Fruit fly (Drosophila melanogaster): Measurements from ENCODE around the gene CG43638.

The CG43638 gene

DNA sequence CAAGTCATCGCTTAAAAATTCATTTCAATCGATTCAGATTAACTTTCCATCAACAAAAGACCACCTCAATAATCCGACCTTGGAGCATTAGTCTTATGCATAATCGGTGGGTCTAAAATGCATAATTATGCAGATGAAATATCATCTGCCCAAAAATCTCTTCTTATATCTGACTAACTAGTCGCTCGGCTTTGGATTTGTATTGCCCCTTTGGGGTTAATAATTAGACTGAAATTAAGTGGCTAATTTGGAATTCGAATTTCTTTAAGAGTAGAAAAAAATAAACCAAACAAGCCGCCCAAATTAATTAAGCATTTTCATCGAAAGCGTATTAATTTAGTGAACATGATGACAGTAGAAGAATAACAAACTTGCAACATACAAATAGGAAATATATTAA is 7.7 kb upstream of the CG43638 start:
- no peak for TF ChIP-seq CTCF (optimal IDR thresholded peaks at IDR 0.05)
- no peak for TF ChIP-seq CG8478 (optimal IDR thresholded peaks at IDR 0.05)

DNA sequence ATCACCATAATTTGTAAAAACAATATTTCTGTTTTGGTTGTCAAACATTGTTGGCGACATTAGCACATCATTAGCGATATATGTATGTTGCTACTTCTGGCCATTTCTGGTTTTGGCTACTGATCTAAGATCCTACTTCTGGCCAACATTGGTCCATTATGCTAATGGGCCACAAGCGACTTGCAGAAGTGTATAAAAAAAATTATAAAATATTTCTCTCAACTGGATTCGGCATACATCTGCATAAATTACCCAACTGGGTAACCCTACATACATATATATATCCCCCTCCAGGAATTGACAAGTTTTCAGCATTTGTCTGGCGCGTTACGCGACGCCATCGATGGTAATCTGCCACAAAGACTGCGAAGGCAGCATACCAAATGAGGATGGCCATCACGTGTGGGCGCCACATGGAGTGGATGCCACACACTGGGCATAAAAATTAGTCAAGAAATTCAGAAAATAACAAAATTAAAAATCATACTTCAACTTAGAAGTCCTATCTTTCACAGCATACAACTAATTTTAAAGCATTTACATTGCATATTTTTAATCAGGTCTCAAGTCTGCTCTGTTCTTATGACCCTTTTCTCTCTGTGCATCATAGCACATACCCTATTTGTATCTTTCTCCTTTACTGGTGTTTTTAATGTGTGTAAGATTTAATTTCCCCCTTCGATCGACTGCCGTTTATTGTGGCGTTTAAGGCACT is 6.8 kb upstream of the CG43638 start:
- TF ChIP-seq CG8478 (optimal IDR thresholded peaks at IDR 0.05) (no peak), CTCF (optimal IDR thresholded peaks at IDR 0.05) (no peak)

DNA sequence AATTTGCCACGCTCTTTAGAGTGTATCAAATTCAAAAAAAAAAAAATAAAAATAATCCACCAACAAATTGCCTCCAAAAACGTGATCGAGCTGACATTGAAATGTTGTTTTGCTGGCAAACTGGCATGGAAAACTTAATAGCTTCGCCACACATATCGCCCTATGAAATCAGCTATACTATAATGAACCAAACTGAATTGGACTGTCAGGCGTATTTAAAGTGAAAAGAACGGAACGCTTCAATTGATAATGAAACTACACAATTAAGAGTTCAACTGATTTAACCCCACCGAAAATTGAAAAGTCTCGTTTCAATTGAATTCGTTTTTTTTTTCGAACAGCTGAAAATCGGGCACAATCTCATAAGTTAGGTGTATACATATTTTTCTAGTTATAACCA is 5.3 kb upstream of the CG43638 start:
- TF ChIP-seq CTCF (optimal IDR thresholded peaks at IDR 0.05) (no peak), CG8478 (optimal IDR thresholded peaks at IDR 0.05) (no peak)

DNA sequence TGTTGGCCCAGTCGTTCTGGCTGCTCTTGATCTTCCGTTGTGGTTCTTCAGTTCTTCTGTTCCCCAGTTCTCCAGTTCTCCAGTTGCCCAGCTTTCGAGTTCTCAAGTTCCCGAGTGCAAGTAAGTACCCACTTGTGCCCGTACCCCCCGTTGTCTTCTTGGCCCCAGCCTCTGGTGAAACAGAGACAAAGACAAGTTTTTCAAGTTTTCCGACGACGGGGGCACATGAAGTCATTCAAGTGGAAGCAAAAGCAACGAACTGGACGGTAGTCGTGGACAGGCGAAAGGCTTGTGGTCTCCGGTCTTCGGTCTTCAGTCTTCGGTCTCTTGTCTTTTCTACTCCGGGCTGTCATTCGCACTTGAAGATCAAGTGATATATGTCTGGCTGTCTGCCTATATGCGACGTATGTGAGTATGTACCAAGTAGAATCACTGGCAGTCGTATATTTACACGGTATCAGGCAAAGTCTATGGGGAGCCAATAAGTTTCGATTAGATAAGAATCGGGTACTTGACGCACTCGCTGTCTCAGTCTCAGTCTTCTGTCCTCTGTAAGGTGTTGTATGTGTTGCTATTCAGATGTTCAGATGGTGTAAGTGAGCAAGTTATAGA is 4.0 kb upstream of the CG43638 start:
- TF ChIP-seq CTCF (optimal IDR thresholded peaks at IDR 0.05) (no peak), CG8478 (optimal IDR thresholded peaks at IDR 0.05) (no peak)

DNA sequence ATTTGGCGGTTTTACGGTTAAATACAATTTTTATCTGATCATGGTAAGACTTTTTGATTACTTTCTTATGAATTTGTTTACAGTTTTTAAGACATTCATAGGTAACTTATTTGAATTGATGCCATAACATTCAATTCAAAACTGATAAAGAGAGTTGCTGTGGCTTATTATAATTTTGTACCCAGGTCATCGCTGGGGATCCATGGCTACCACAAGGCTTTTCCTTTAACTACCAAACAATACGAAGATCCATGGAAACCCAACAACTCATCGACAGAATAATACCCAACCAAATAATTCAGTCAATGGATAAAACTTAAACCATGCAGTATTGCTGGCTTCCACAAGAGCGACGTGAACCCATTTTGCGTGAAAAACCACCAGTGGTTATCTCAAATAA is 2.3 kb upstream of the CG43638 start, which contains the start of gene CG6793:
CG6793 (plus strand) TSS at position 301 of the 400 bp plus-strand sequence.
- no peak for TF ChIP-seq CTCF (optimal IDR thresholded peaks at IDR 0.05)
- TF ChIP-seq CG8478 (optimal IDR thresholded peaks at IDR 0.05) = no peak

DNA sequence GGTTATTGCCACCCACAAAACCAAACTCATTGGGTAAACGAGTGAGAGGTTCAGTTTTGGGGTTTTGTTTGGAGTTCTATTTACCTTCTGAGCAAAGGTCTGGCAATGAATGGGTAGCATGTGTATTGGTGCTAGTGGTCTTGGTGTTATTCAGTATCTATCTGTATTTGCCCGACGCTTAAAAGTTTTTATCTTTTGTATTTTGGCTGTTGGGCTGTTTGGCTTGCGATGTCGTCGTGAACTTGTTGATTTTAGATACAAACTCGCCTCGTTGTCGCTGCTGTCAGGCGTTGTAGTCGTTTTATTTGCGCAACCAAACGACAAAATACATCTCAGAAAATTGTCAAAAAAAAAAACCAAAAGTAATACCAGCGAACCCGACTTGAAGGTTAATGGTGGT is 1.1 kb downstream of the CG43638 start:
- TF ChIP-seq CG8478 (optimal IDR thresholded peaks at IDR 0.05) = no peak
- no peak for TF ChIP-seq CTCF (optimal IDR thresholded peaks at IDR 0.05)

DNA sequence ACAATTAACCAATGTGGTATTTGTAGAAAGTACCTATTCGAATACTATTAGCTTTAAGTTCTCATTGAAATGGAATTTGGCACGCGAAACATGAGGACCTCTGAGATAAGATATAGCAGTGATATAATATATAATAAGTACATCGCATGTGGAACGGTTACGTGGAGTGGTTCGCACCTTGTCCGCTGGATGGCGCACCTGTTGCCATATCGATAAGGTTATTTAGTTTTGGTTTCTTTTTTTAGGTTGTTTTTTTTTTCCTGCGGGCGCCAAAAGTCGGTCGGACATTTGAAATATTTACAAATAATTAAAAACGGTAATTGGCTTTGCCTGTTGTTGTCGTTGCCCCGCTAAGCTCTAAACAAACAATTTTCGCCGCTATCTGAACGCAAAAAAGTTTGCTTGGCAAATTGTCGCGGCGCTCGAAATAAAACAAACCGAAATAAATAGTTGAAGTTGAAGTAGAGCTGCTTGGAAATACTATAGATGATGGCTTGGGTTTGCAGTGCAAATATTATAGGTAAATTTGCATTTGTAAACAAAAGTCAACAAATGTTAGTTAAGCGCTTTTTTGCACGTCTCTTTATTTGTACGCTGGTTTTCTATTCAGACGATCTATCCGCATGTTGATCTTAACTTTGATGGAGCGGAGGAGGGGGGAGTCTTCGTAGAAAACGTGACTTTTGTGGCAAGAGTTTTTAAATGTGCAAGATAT is 5.4 kb downstream of the CG43638 start:
- TF ChIP-seq CTCF (optimal IDR thresholded peaks at IDR 0.05) (peak; percentile 71 to 83), CG8478 (optimal IDR thresholded peaks at IDR 0.05) (no peak)

DNA sequence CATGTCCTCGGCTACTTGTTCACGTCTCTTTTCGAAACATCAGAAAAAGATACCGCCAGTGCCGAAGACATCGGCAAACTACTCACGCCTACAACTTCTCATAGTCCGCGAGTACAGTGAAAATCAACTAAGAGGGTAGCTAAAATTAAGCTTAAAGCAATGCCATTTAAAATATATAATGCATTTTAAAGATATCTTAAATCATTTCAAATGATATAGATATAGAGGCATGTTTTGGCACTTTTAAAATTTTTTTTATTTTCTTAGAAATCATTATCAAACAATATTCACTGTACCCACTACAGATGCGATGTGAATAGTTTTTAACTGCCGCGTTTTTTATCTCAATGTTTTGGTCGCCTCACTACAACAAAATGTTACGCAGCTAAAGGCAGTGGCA is 6.2 kb downstream of the CG43638 start:
- TF ChIP-seq CTCF (optimal IDR thresholded peaks at IDR 0.05) (no peak), CG8478 (optimal IDR thresholded peaks at IDR 0.05) (no peak)

DNA sequence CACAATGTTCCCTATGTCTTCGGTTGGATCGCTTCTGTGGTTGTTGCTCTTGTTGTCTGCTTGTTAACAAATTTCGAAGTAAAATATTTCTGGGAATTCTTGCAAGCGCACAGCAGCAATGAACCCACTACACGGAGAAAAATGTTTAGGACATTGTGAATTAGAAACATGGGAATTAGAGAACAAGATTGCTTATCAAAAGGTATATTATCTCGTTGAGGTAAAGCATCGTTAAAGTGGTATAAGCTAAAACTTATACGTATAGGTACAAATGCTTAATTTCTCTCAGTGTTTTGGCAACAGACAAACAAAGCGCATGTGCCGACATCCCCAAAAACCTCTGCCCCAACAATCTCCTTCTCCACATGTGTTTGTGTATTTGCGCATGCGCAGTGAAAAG is 9.3 kb downstream of the CG43638 start:
- TF ChIP-seq CTCF (optimal IDR thresholded peaks at IDR 0.05) = no peak
- TF ChIP-seq CG8478 (optimal IDR thresholded peaks at IDR 0.05) = no peak

DNA sequence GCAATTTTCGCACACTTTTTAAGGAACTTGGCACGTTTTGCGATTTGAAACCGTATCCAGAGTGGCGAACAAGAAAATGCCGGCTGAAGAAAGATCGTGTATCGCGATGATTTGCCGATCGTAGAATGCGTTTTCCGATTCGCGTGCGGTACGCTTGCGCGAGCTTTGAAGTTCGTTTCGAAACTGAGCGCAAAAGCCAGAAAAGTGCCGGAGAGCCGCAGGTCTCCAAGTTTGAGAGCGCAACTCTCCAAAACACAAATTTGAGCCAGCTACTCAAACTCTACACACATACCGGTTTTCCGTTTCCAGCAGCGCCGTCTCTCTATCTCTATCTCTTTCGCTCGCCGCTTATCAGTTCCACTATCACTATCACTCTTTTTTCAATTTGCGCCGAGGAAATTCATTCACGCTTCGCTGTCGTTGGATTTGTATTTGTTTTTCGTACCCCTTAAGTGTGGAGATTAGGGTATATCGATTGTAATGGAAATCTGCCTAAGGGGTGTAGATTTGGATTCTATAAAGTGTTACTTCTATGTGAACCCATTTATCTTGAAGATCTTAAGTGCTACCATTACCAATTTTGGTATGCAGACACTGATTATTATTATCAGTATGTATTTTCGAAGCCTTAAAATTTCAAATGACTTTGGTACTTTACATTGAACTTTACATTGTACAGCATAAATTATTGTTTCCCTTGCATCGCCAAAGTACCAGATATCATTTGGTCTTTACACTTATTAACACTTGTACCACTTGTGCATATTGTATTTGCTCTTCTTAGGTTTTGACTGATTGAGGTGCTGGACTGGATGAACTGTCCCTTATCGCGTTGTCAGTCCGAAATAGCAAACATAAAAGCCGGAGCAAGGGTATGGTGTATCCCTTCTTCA is 12.2 kb downstream of the CG43638 start:
- TF ChIP-seq CG8478 (optimal IDR thresholded peaks at IDR 0.05) (no peak), CTCF (optimal IDR thresholded peaks at IDR 0.05) (no peak)

DNA sequence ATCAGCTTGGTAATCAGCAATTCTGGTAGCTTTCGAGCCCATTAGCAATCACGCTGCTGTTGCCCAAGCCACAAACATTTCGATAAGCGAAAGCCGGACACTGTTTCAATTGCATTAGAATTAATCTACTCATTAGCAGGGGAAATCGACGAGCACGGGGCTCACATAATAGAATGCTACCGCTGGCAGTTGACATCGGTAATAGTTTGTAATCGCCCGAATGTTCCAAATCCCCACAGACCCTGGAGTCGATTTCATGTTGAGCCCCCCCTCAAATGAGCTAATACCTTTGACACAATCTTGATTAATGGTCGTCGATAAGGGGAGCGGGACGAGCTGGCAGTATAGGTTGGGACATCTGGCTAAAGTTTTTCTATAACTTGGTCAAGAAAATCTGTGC is 13.2 kb downstream of the CG43638 start:
- TF ChIP-seq CTCF (optimal IDR thresholded peaks at IDR 0.05) = no peak
- no peak for TF ChIP-seq CG8478 (optimal IDR thresholded peaks at IDR 0.05)

DNA sequence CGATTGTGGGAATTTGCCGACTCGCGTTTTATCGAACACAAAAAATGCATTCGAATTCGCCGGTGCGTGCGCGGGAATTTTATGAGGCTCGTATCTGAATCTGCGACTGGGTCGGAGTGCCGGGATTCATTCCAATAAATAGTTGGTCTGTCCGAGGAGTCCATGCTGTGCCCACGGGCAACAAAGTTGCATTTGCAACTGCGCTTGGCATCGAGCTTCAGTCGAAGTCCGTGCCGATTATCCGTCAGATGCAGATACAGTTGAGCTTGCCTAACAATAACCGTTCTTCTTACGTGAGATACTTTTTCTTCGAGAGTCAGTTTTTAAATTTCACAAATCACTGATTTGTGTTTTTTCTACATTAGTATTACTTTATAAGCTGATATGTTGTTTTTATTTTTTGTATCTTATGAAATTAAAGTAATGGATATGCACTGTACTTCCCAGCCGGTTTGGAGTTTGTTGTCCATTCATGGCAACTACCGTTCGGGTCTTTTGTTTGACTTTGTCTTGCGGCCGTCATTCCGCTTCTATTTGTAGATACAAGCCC is 14.0 kb downstream of the CG43638 start:
- no peak for TF ChIP-seq CG8478 (optimal IDR thresholded peaks at IDR 0.05)
- TF ChIP-seq CTCF (optimal IDR thresholded peaks at IDR 0.05) = no peak

DNA sequence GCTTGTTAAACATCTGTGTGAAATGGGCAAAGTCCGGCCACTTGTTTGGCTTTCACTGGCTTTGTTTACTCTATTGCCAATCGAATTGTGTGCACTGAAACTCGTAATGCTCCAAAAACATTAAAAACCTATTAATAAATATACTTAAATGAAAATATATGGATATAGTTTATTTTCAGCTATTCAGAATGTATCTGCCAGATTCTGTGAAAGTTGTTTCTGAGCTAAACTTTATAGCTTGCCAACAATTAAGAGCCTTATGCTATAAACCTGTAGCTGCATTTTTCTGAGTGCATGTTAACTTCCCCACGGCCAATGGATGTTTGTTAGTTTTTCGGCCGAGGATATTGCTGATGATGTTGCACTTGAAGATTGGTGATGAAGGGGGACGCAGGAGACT is 15.7 kb downstream of the CG43638 start:
- TF ChIP-seq CTCF (optimal IDR thresholded peaks at IDR 0.05) = no peak
- TF ChIP-seq CG8478 (optimal IDR thresholded peaks at IDR 0.05) = no peak

DNA sequence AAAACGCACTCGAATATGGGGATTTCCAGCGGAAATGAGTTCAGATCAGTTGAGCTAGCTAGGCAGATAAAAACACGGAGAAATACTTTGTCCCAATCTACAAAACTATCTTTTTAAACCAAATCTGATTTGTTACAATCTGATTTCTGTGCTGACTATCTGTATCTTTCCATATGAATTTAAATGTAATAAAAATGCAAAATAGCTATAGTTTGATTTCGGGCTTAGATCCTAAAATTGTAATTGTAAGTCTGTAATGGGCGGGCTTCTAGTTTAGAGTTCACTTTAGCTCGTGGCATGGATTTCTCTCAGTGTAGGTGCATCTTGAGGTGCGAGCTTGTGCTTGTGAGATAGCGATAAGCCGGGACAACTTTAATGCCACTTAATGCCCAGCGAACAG is 17.8 kb downstream of the CG43638 start:
- TF ChIP-seq CG8478 (optimal IDR thresholded peaks at IDR 0.05) (no peak), CTCF (optimal IDR thresholded peaks at IDR 0.05) (no peak)

DNA sequence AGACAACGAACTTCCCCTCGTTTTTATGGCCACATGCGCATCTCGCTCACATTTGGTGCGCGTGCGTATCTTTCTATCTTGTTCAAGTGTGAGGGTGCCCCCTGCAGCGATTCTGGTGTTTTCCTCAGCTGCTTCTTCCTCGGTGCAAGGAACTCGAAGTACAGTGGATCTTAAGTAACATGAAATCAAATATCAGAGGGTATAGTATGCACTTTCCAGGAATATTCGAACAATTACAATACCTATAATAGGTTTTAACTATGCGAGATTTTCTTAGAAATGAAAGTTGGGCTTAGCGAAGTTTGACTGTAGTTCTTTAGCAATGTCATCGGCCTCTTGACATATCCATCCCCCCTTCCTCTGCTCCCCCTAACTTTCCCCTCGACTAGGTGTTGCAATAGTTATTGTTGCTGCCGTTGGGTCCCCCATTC is 18.4 kb downstream of the CG43638 start:
- no peak for TF ChIP-seq CG8478 (optimal IDR thresholded peaks at IDR 0.05)
- TF ChIP-seq CTCF (optimal IDR thresholded peaks at IDR 0.05) = no peak
